Fruit fly (Drosophila melanogaster): ENCODE data around the gene IM33.

dm6 chr2L:3737682-3738081, 41.2 kb upstream of the IM33 start:
- TF ChIP-seq CG5204 (GFP tag; optimal IDR thresholded peaks at IDR 0.05) = no peak
- no peak for TF ChIP-seq CG33017 (tag; optimal IDR thresholded peaks at IDR 0.05)
- TF ChIP-seq toe (GFP tag; optimal IDR thresholded peaks at IDR 0.05) = no peak
- no peak for TF ChIP-seq tj (GFP tag; optimal IDR thresholded peaks at IDR 0.05)
- no peak for TF ChIP-seq kay (GFP tag; ENCODE audit: borderline replicate concordance)
- no peak for TF ChIP-seq cic (GFP tag; optimal IDR thresholded peaks at IDR 0.05)
- no peak for TF ChIP-seq Mnt (GFP tag; optimal IDR thresholded peaks at IDR 0.05)
- TF ChIP-seq CG1620 (GFP tag; optimal IDR thresholded peaks at IDR 0.05) = no peak
- TF ChIP-seq CG7045 (GFP tag; optimal IDR thresholded peaks at IDR 0.05) = no peak
- no peak for TF ChIP-seq cnc (optimal IDR thresholded peaks at IDR 0.05)
- TF ChIP-seq pad (GFP tag; optimal IDR thresholded peaks at IDR 0.05) = no peak
